Worm (Caenorhabditis elegans): ENCODE results near the gene srh-1.

The srh-1 gene

ce11 chrV:11532964-11533363, 47.3 kb downstream of the srh-1 start (continued):
- TF ChIP-seq nhr-102 (tag; optimal IDR thresholded peaks at IDR 0.05) (no peak), snpc-4 (tag; optimal IDR thresholded peaks at IDR 0.05) (no peak), unc-39 (tag; optimal IDR thresholded peaks at IDR 0.05) (no peak), dmd-6 (GFP tag; IDR thresholded peaks at IDR 0.05) (no peak), dve-1 (tag; optimal IDR thresholded peaks at IDR 0.05; ENCODE audit: insufficient read depth) (no peak), ceh-28 (tag; optimal IDR thresholded peaks at IDR 0.05) (no peak), daf-8 (GFP tag; IDR thresholded peaks at IDR 0.05) (no peak), D1046.2 (GFP tag; IDR thresholded peaks at IDR 0.05) (no peak), rbr-2 (tag; optimal IDR thresholded peaks at IDR 0.05) (peak; percentile 18), tra-1 (GFP tag; IDR thresholded peaks at IDR 0.05) (no peak), set-16 (GFP tag; IDR thresholded peaks at IDR 0.05) (peak; percentile 70), daf-19 (GFP tag; conservative IDR thresholded peaks at IDR 0.05) (no peak), nhr-11 (tag; optimal IDR thresholded peaks at IDR 0.05) (no peak), hlh-30 (tag; optimal IDR thresholded peaks at IDR 0.05; ENCODE audit: insufficient read depth) (peak; percentile 36), zag-1 (tag; optimal IDR thresholded peaks at IDR 0.05) (no peak), egl-43 (GFP tag; IDR thresholded peaks at IDR 0.05) (peak; percentile 72; the same call in 1 of the 2 replicates), lin-29 (GFP tag; IDR thresholded peaks at IDR 0.05) (0 out of 2 replicates have a peak, but pooled peaks have one; percentile 25), daf-16 (GFP tag; optimal IDR thresholded peaks at IDR 0.05) (no peak), daf-16 (tag; optimal IDR thresholded peaks at IDR 0.05) (no peak), hmg-1.1 (GFP tag; IDR thresholded peaks at IDR 0.05) (peak; percentile 34; the same call in 1 of the 2 replicates), attf-4 (tag; optimal IDR thresholded peaks at IDR 0.05) (no peak), lin-1 (GFP tag; IDR thresholded peaks at IDR 0.05) (no peak), madf-9 (GFP tag; conservative IDR thresholded peaks at IDR 0.05) (no peak), mxl-2 (GFP tag; conservative IDR thresholded peaks at IDR 0.05) (no peak), snpc-1.2 (GFP tag; IDR thresholded peaks at IDR 0.05) (no peak), ces-1 (GFP tag; optimal IDR thresholded peaks at IDR 0.05) (no peak), Y105C5A.15 (GFP tag; IDR thresholded peaks at IDR 0.05) (no peak), ceh-82 (tag; optimal IDR thresholded peaks at IDR 0.05) (no peak), mep-1 (tag; optimal IDR thresholded peaks at IDR 0.05) (peak; percentile 25), R02D3.7 (tag; optimal IDR thresholded peaks at IDR 0.05) (no peak), ctbp-1 (GFP tag; IDR thresholded peaks at IDR 0.05) (no peak), nhr-42 (GFP tag; IDR thresholded peaks at IDR 0.05) (no peak), zip-11 (GFP tag; IDR thresholded peaks at IDR 0.05) (no peak), zfp-2 (tag; optimal IDR thresholded peaks at IDR 0.05) (no peak), nhr-111 (GFP tag; optimal IDR thresholded peaks at IDR 0.05) (no peak), fkh-10 (GFP tag; optimal IDR thresholded peaks at IDR 0.05) (no peak), vab-7 (GFP tag; IDR thresholded peaks at IDR 0.05) (no peak), skn-1 (tag; optimal IDR thresholded peaks at IDR 0.05) (no peak), hlh-11 (tag; optimal IDR thresholded peaks at IDR 0.05) (peak; percentile 74), aly-2 (tag; optimal IDR thresholded peaks at IDR 0.05) (no peak), T20F7.1 (GFP tag; optimal IDR thresholded peaks at IDR 0.05) (no peak), nhr-237 (tag; optimal IDR thresholded peaks at IDR 0.05) (no peak), ztf-11 (tag; optimal IDR thresholded peaks at IDR 0.05) (no peak), ceh-62 (tag; optimal IDR thresholded peaks at IDR 0.05) (no peak), nhr-6 (tag; optimal IDR thresholded peaks at IDR 0.05) (no peak), aha-1 (tag) (peak; percentile 69), T26A8.4 (GFP tag; IDR thresholded peaks at IDR 0.05) (0 out of 2 replicates have a peak, but pooled peaks have one; percentile 33), Y48G9A.11 (GFP tag; IDR thresholded peaks at IDR 0.05) (no peak)

Data from whole organism, L4 larva.